Worm (Caenorhabditis elegans) whole organism, midembryonic: ENCODE measurements around the gene mbk-1.

Experiments
- T22C8.4 ChIP-seq: fragments of 200-800 bp; sonication (Bioruptor generic); IDR thresholded peaks from 2 replicates; pipeline ENCODE4 v1.3.6; 2022; ENCODE audit warnings: missing genetic modification characterization, missing compliant biosample characterization
- cog-1 ChIP-seq: sonication (generic microtip); optimal IDR thresholded peaks from 2 replicates; lab custom pipeline; 2016; ENCODE audit warnings: missing genetic modification characterization, missing compliant biosample characterization
- klf-2 ChIP-seq: fragments of 200-800 bp; sonication (Bioruptor generic); conservative IDR thresholded peaks from 2 replicates; pipeline ENCODE4 v1.3.6; 2022; ENCODE audit warnings: missing genetic modification reagents, missing genetic modification characterization, missing compliant biosample characterization
- ref-1 ChIP-seq: fragments of 200-800 bp; sonication (Bioruptor generic); conservative IDR thresholded peaks from 2 replicates; pipeline ENCODE4 v1.3.6; 2022; ENCODE audit warnings: missing genetic modification reagents, missing genetic modification characterization, missing compliant biosample characterization
- tab-1 ChIP-seq: fragments of 200-800 bp; sonication (Bioruptor generic); IDR thresholded peaks from 2 replicates; pipeline ENCODE4 v1.3.6; 2022; ENCODE audit warnings: missing genetic modification characterization, missing compliant biosample characterization
- ztf-29 ChIP-seq: fragments of 200-800 bp; sonication (Bioruptor generic); IDR thresholded peaks from 2 replicates; pipeline ENCODE4 v1.3.6; 2022; ENCODE audit warnings: missing genetic modification reagents, missing genetic modification characterization, missing compliant biosample characterization

DNA sequence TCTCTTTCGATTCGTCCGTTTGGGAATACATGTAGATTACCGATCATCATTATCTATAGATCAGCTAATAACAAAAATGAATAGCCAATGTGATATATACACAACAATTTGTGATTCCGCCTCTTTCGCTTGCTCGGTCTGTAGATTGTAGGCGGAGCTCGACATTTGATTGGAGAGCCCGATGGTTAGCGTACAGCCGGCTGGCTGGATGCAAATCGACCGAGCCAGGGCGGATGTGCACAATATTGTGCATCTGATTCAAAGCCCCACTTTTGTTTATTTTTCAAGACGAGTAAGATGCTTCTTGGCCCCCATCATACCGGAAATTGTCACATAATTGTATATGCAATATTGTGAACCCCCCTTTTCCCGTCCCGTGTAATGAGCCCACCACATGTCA, 37.4 kb upstream of the mbk-1 start, which contains the start of gene dmd-4:
- TF ChIP-seq cog-1 (tag; lab: Kevin White, UChicago) (no peak), ztf-29 (GFP tag; lab: Robert Waterston, UW) (no peak), T22C8.4 (GFP tag; lab: Robert Waterston, UW) (no peak), tab-1 (GFP tag; lab: Robert Waterston, UW) (no peak), ref-1 (GFP tag; lab: Robert Waterston, UW) (no peak), klf-2 (GFP tag; lab: Robert Waterston, UW) (no peak)
